Fruit fly (Drosophila melanogaster): ENCODE results near the gene Ho.

Ho gene

DNA sequence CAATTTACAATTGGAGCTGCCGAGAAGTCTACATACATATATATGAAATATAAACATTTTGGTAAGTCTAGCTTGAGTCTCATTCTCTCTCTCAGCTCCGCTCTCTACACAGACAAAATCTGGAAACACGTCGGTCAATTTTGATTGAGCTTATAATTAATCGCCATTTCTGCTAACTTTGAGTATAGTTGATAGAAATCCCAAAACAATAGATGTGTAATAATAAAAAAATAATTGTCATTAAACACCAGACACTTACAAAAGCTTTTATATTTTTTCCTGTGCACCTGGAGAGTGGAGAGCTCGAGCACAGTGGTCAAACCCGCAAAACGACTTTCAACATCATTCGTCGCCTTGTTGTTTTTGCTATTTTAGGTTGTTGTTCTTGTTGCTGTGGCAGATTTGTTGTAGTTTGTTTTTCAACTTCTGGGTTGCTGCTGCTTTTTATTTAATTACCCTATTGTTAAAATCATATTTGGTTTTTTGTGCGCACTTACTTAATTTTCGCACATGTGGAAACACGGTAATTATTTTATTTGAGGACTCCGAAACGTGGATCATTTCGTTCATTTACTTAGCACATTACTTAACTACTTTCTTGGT is 22.8 kb upstream of the Ho start (continued):
- peak; percentile 93 for TF ChIP-seq CG4707 (GFP tag; optimal IDR thresholded peaks at IDR 0.05)
- peak; percentile 94 for TF ChIP-seq CG4854 (GFP tag; optimal IDR thresholded peaks at IDR 0.05)
- peak; percentile 85 for TF ChIP-seq btn (GFP tag; optimal IDR thresholded peaks at IDR 0.05)
- TF ChIP-seq Xrp1 (GFP tag; IDR thresholded peaks at IDR 0.05) = peak; percentile 97
- TF ChIP-seq CG13894 (tag; optimal IDR thresholded peaks at IDR 0.05) = peak; percentile 88
- TF ChIP-seq B-H1 (GFP tag; IDR thresholded peaks at IDR 0.05) = peak; percentile 94
- peak; percentile 96 for TF ChIP-seq CG12769 (tag; optimal IDR thresholded peaks at IDR 0.05)
- peak; percentile 97 for TF ChIP-seq CG30403 (GFP tag; optimal IDR thresholded peaks at IDR 0.05)
- peak; percentile 93 for TF ChIP-seq CG14710 (tag; optimal IDR thresholded peaks at IDR 0.05)
- TF ChIP-seq ab (GFP tag; optimal IDR thresholded peaks at IDR 0.05) = peak; percentile 84
- TF ChIP-seq CG5180 (GFP tag; optimal IDR thresholded peaks at IDR 0.05) = peak; percentile 82
- no peak for TF ChIP-seq tll (GFP tag; optimal IDR thresholded peaks at IDR 0.05)
- peak; percentile 91 for TF ChIP-seq trh (GFP tag; optimal IDR thresholded peaks at IDR 0.05)
- TF ChIP-seq Mrtf (GFP tag; IDR thresholded peaks at IDR 0.05) = peak; percentile 96
- TF ChIP-seq CG17328 (GFP tag; IDR thresholded peaks at IDR 0.05) = peak; percentile 97
- peak; percentile 96 for TF ChIP-seq CrebB (tag; optimal IDR thresholded peaks at IDR 0.05)
- TF ChIP-seq cas (GFP tag; IDR thresholded peaks at IDR 0.05) = peak; percentile 95
- TF ChIP-seq abd-A (tag; optimal IDR thresholded peaks at IDR 0.05) = peak; percentile 29
- peak; percentile 84 for TF ChIP-seq Lhr (GFP tag; optimal IDR thresholded peaks at IDR 0.05)
- peak; percentile 98 for TF ChIP-seq lab (GFP tag; optimal IDR thresholded peaks at IDR 0.05)
- peak; percentile 98 for TF ChIP-seq slbo (GFP tag; IDR thresholded peaks at IDR 0.05)
- no peak for TF ChIP-seq sc (optimal IDR thresholded peaks at IDR 0.05)
- peak; percentile 92 for TF ChIP-seq sc (GFP tag; optimal IDR thresholded peaks at IDR 0.05)
- peak; percentile 96 for TF ChIP-seq Meics (GFP tag; optimal IDR thresholded peaks at IDR 0.05)
- TF ChIP-seq jumu (GFP tag; optimal IDR thresholded peaks at IDR 0.05) = peak; percentile 93
- no peak for TF ChIP-seq pfk (GFP tag; optimal IDR thresholded peaks at IDR 0.05)
- peak; percentile 91 for TF ChIP-seq CG10267 (tag; optimal IDR thresholded peaks at IDR 0.05)
- peak; percentile 96 for TF ChIP-seq Fer1 (GFP tag; optimal IDR thresholded peaks at IDR 0.05)
- TF ChIP-seq Ravus (GFP tag; IDR thresholded peaks at IDR 0.05) = peak; percentile 91
- TF ChIP-seq CG17186 (GFP tag; optimal IDR thresholded peaks at IDR 0.05) = peak; percentile 72
- peak; percentile 62; the same call in 1 of the 2 replicates for TF ChIP-seq Dip2 (GFP tag; IDR thresholded peaks at IDR 0.05)
- TF ChIP-seq row (GFP tag; IDR thresholded peaks at IDR 0.05) = peak; percentile 97
- peak; percentile 76 for TF ChIP-seq CG15696 (tag; optimal IDR thresholded peaks at IDR 0.05)
- peak; percentile 94 for TF ChIP-seq seq (GFP tag; IDR thresholded peaks at IDR 0.05)
- TF ChIP-seq Hand (GFP tag; optimal IDR thresholded peaks at IDR 0.05) = peak; percentile 92
- TF ChIP-seq bowl (GFP tag; IDR thresholded peaks at IDR 0.05) = peak; percentile 94
- TF ChIP-seq Ptx1 (GFP tag; IDR thresholded peaks at IDR 0.05) = peak; percentile 97
- TF ChIP-seq stc (GFP tag; IDR thresholded peaks at IDR 0.05) = peak; percentile 96
- TF ChIP-seq wdn (GFP tag; IDR thresholded peaks at IDR 0.05) = peak; percentile 97
- peak; percentile 93 for TF ChIP-seq CG14667 (GFP tag; IDR thresholded peaks at IDR 0.05)
- peak; percentile 91 for TF ChIP-seq her (GFP tag; optimal IDR thresholded peaks at IDR 0.05)
- peak; percentile 97 for TF ChIP-seq NfI (GFP tag; optimal IDR thresholded peaks at IDR 0.05)
- TF ChIP-seq Doc2 (GFP tag; IDR thresholded peaks at IDR 0.05) = peak; percentile 82
- peak; percentile 88 for TF ChIP-seq GATAe (GFP tag; conservative IDR thresholded peaks at IDR 0.05)
- peak; percentile 93 for TF ChIP-seq CG9215 (GFP tag; IDR thresholded peaks at IDR 0.05)
- peak; percentile 85 for TF ChIP-seq luna (GFP tag; optimal IDR thresholded peaks at IDR 0.05)
- TF ChIP-seq CG13123 (GFP tag; optimal IDR thresholded peaks at IDR 0.05) = peak; percentile 93
- peak; percentile 97 for TF ChIP-seq Fer3 (tag; optimal IDR thresholded peaks at IDR 0.05)
- TF ChIP-seq slou (GFP tag; optimal IDR thresholded peaks at IDR 0.05) = peak; percentile 93
- no peak for TF ChIP-seq pan (optimal IDR thresholded peaks at IDR 0.05)
- peak in 1 of 2 experiments; percentile 98 for TF ChIP-seq pan (GFP tag; optimal IDR thresholded peaks at IDR 0.05 in 1 of 2, IDR thresholded peaks at IDR 0.05 in 1 of 2)
